Worm (Caenorhabditis elegans): ENCODE data around the gene F59B2.15.

DNA sequence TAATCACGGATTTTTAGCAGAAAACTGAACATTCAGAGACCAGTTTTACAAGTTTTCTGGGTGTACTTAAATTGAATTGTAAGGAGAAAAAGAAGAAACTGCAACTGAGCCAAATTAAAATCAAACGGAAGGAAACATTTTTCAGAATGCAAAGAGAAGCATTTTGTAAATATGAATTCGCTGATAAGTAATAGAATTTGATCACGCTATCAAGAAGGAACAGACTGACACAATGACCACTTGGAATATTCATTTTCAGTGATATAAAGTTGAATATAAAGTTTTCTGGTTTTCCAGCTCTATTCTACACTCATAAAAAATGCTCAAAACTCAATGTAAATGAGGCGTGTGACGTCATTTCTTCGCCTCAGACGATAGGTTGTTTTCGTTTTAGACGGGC lies 31.7 kb upstream of the F59B2.15 start:
- TF ChIP-seq flt-1 (GFP tag; IDR thresholded peaks at IDR 0.05) (no peak), klf-2 (GFP tag; conservative IDR thresholded peaks at IDR 0.05) (no peak), ztf-23 (GFP tag; IDR thresholded peaks at IDR 0.05) (no peak), cog-1 (tag; optimal IDR thresholded peaks at IDR 0.05) (no peak)
